Fruit fly (Drosophila melanogaster) whole organism, wandering third instar larva: ENCODE data around the gene Arp10.

Experiments used
- Abd-B ChIP-seq: fragments of >200 bp; optimal IDR thresholded peaks from 2 replicates; lab custom pipeline; 2017; ENCODE audit warnings: missing biosample characterization, missing genetic modification characterization
- CG9705 ChIP-seq: fragments of 200-800 bp; sonication (Bioruptor generic); optimal IDR thresholded peaks from 2 replicates; lab custom pipeline; 2018; ENCODE audit warnings: missing biosample characterization, mild to moderate bottlenecking, missing genetic modification characterization
- CrebA ChIP-seq: fragments of 200-800 bp; sonication (Bioruptor generic); optimal IDR thresholded peaks from 2 replicates; lab custom pipeline; 2016; ENCODE audit warnings: missing biosample characterization, mild to moderate bottlenecking, missing genetic modification characterization, borderline replicate concordance
- Dif ChIP-seq: fragments of 200-275, 200-300 bp; sonication (Bioruptor generic); optimal IDR thresholded peaks from 2 replicates; lab custom pipeline; 2018; ENCODE audit warnings: missing biosample characterization, missing genetic modification characterization; ENCODE audit not compliant: partially characterized antibody
- HLH106 ChIP-seq: fragments of 200-800 bp; optimal IDR thresholded peaks from 3 replicates; lab custom pipeline; 2019; ENCODE audit warnings: missing biosample characterization, mild to moderate bottlenecking, missing genetic modification characterization, moderate library complexity
- Hnf4 ChIP-seq: fragments of 200-800 bp; sonication (Bioruptor generic); optimal IDR thresholded peaks from 2 replicates; lab custom pipeline; 2016; ENCODE audit warnings: missing biosample characterization, mild to moderate bottlenecking, missing genetic modification characterization
- Hr78 ChIP-seq: fragments of >200 bp; optimal IDR thresholded peaks from 2 replicates; lab custom pipeline; 2017; ENCODE audit warnings: missing biosample characterization, missing genetic modification characterization
- Hr83 ChIP-seq: fragments of 200-300 bp; sonication (Bioruptor generic); optimal IDR thresholded peaks from 2 replicates; lab custom pipeline; 2016; ENCODE audit warnings: missing biosample characterization, mild to moderate bottlenecking, missing genetic modification characterization, moderate library complexity; ENCODE audit not compliant: poor library complexity, severe bottlenecking
- Jra ChIP-seq: sonication (Bioruptor generic); optimal IDR thresholded peaks from 2 replicates; lab custom pipeline; 2016; ENCODE audit warnings: missing biosample characterization, missing genetic modification characterization
- OdsH ChIP-seq: fragments of 200-800 bp; sonication (Bioruptor generic); optimal IDR thresholded peaks from 2 replicates; lab custom pipeline; 2016; ENCODE audit warnings: missing biosample characterization, mild to moderate bottlenecking, missing genetic modification characterization
- Rel ChIP-seq, 2 experiments: fragments of 200-800 bp; sonication (Bioruptor generic) in 1 of 2; optimal IDR thresholded peaks; 2 replicates in 1 of 2; 3 replicates in 1 of 2; lab custom pipeline; 2016 to 2019; ENCODE audit warnings: mild to moderate bottlenecking in 2 of 2, missing biosample characterization in 2 of 2, missing genetic modification characterization in 2 of 2, moderate library complexity in 1 of 2
- Sp1 ChIP-seq: fragments of 200-800 bp; sonication (Bioruptor generic); optimal IDR thresholded peaks from 3 replicates; lab custom pipeline; 2019; ENCODE audit warnings: missing biosample characterization, mild to moderate bottlenecking, missing genetic modification characterization, moderate library complexity
- Vsx2 ChIP-seq: fragments of 200-300, 225-300 bp; sonication (Bioruptor generic); optimal IDR thresholded peaks from 2 replicates; lab custom pipeline; 2018; ENCODE audit warnings: missing biosample characterization, missing genetic modification characterization; ENCODE audit not compliant: partially characterized antibody
- br ChIP-seq: fragments of 200-800 bp; sonication (Bioruptor generic); optimal IDR thresholded peaks from 2 replicates; lab custom pipeline; 2016; ENCODE audit warnings: missing biosample characterization, missing genetic modification characterization
- dl ChIP-seq, 2 experiments: fragments of 175-275, 200-275 bp in 1 of 2; fragments of 200-275 bp in 1 of 2; sonication (Bioruptor generic); optimal IDR thresholded peaks; lab custom pipeline; 2018; ENCODE audit warnings: mild to moderate bottlenecking in 2 of 2, missing biosample characterization in 2 of 2, missing genetic modification characterization in 2 of 2, moderate library complexity in 2 of 2; ENCODE audit not compliant: partially characterized antibody in 2 of 2, insufficient read depth in 1 of 2
- dmrt93B ChIP-seq: fragments of 200-800 bp; sonication (Bioruptor generic); optimal IDR thresholded peaks from 2 replicates; lab custom pipeline; 2018; ENCODE audit warnings: missing biosample characterization, mild to moderate bottlenecking, missing genetic modification characterization
- dsf ChIP-seq: sonication (Bioruptor generic); optimal IDR thresholded peaks from 2 replicates; lab custom pipeline; 2016; ENCODE audit warnings: missing biosample characterization, missing genetic modification characterization, borderline replicate concordance
- ey ChIP-seq: fragments of 200-800 bp; sonication (Bioruptor generic); optimal IDR thresholded peaks from 2 replicates; lab custom pipeline; 2016; ENCODE audit warnings: missing biosample characterization, missing genetic modification characterization
- foxo ChIP-seq, 2 experiments: fragments of 200-800 bp; sonication (Bioruptor generic); optimal IDR thresholded peaks; 2 replicates in 1 of 2; 3 replicates in 1 of 2; lab custom pipeline; 2016 to 2017; ENCODE audit warnings: missing biosample characterization in 2 of 2, missing genetic modification characterization in 2 of 2
- fru ChIP-seq: fragments of 200-800 bp; sonication (Bioruptor generic); optimal IDR thresholded peaks from 3 replicates; lab custom pipeline; 2016; ENCODE audit warnings: missing biosample characterization, mild to moderate bottlenecking, missing genetic modification characterization
- h ChIP-seq: fragments of 200-800 bp; sonication (Bioruptor generic); optimal IDR thresholded peaks from 3 replicates; lab custom pipeline; 2016; ENCODE audit warnings: missing biosample characterization, mild to moderate bottlenecking, missing genetic modification characterization
- jim ChIP-seq: fragments of 175-275, 200-325 bp; sonication (Bioruptor generic); optimal IDR thresholded peaks from 2 replicates; lab custom pipeline; 2016; ENCODE audit warnings: missing biosample characterization, mild to moderate bottlenecking, missing genetic modification characterization
- lola ChIP-seq: fragments of >200 bp; optimal IDR thresholded peaks from 2 replicates; lab custom pipeline; 2017; ENCODE audit warnings: missing biosample characterization, missing genetic modification characterization
- pan ChIP-seq: fragments of >200 bp; optimal IDR thresholded peaks from 2 replicates; lab custom pipeline; 2017
- psq ChIP-seq: fragments of 200-800 bp; sonication (Bioruptor generic); optimal IDR thresholded peaks from 3 replicates; lab custom pipeline; 2017; ENCODE audit warnings: missing biosample characterization, mild to moderate bottlenecking, missing genetic modification characterization, moderate library complexity
- rgr ChIP-seq: fragments of 200-800 bp; sonication (Bioruptor generic); optimal IDR thresholded peaks from 3 replicates; lab custom pipeline; 2016; ENCODE audit warnings: missing biosample characterization, mild to moderate bottlenecking, missing genetic modification characterization
- sage ChIP-seq: fragments of 200-800 bp; sonication (Bioruptor generic); optimal IDR thresholded peaks from 2 replicates; lab custom pipeline; 2016; ENCODE audit warnings: missing biosample characterization, mild to moderate bottlenecking, missing genetic modification characterization
- sv ChIP-seq: fragments of 200-800 bp; sonication (Bioruptor generic); optimal IDR thresholded peaks from 3 replicates; lab custom pipeline; 2016; ENCODE audit warnings: missing biosample characterization, missing genetic modification characterization
- tai ChIP-seq: sonication (Bioruptor generic); optimal IDR thresholded peaks from 2 replicates; lab custom pipeline; 2016; ENCODE audit warnings: missing biosample characterization, missing genetic modification characterization
- usp ChIP-seq: fragments of >200 bp; optimal IDR thresholded peaks from 2 replicates; lab custom pipeline; 2017; ENCODE audit warnings: missing biosample characterization, missing genetic modification characterization
- woc ChIP-seq: sonication (Bioruptor generic); optimal IDR thresholded peaks from 2 replicates; lab custom pipeline; 2016; ENCODE audit warnings: missing biosample characterization, mild to moderate bottlenecking, missing genetic modification characterization

The Arp10 gene

dm6 chrX:19606558-19606957, 39.4 kb downstream of the Arp10 start:
- no peak for TF ChIP-seq Abd-B (GFP tag; lab: Kevin White, UChicago)
- no peak for TF ChIP-seq Rel (GFP tag; optimal IDR thresholded peaks at IDR 0.05; lab: Kevin White, UChicago)
- TF ChIP-seq Rel (tag; optimal IDR thresholded peaks at IDR 0.05; lab: Kevin White, UChicago) = no peak
- TF ChIP-seq Hr83 (GFP tag; lab: Kevin White, UChicago) = no peak

dm6 chrX:19605915-19606314, 40.1 kb downstream of the Arp10 start:
- TF ChIP-seq Sp1 (GFP tag; lab: Kevin White, UChicago) = no peak
- no peak for TF ChIP-seq lola (GFP tag; lab: Kevin White, UChicago)
- TF ChIP-seq br (GFP tag; lab: Kevin White, UChicago) = no peak
- TF ChIP-seq sage (GFP tag; lab: Kevin White, UChicago) = no peak
- no peak for TF ChIP-seq sv (GFP tag; lab: Kevin White, UChicago)
- TF ChIP-seq Dif (GFP tag; lab: Kevin White, UChicago) = no peak
- TF ChIP-seq usp (GFP tag; lab: Kevin White, UChicago) = no peak
- no peak for TF ChIP-seq Abd-B (GFP tag; lab: Kevin White, UChicago)
- TF ChIP-seq dl (GFP tag; optimal IDR thresholded peaks at IDR 0.05; lab: Kevin White, UChicago; ENCODE audit: insufficient read depth in 1 of 2, partially characterized antibody in 2 of 2) = no peak
- no peak for TF ChIP-seq dsf (GFP tag; lab: Kevin White, UChicago)
- TF ChIP-seq fru = no peak
- TF ChIP-seq OdsH (GFP tag; lab: Kevin White, UChicago) = no peak
- TF ChIP-seq pan (lab: Kevin White, UChicago) = no peak

- TF ChIP-seq fru (peak; percentile 38), Hr78 (no peak), Jra (no peak), h (GFP tag; lab: Kevin White, UChicago) (peak; percentile 52), Rel (GFP tag; optimal IDR thresholded peaks at IDR 0.05; lab: Kevin White, UChicago) (no peak), Rel (tag; optimal IDR thresholded peaks at IDR 0.05; lab: Kevin White, UChicago) (peak; percentile 60), rgr (GFP tag; lab: Kevin White, UChicago) (peak; percentile 45), Vsx2 (GFP tag; lab: Kevin White, UChicago) (no peak), foxo (GFP tag; optimal IDR thresholded peaks at IDR 0.05; lab: Kevin White, UChicago) (peak in 1 of 2 experiments; percentile 25), psq (GFP tag; lab: Kevin White, UChicago) (peak; percentile 43), Hnf4 (GFP tag; lab: Kevin White, UChicago) (peak; percentile 63), br (GFP tag; lab: Kevin White, UChicago) (peak; percentile 39), Dif (GFP tag; lab: Kevin White, UChicago) (peak; percentile 11), dsf (GFP tag; lab: Kevin White, UChicago) (no peak), sage (GFP tag; lab: Kevin White, UChicago) (no peak), OdsH (GFP tag; lab: Kevin White, UChicago) (peak; percentile 35), Sp1 (GFP tag; lab: Kevin White, UChicago) (peak; percentile 37), dl (GFP tag; optimal IDR thresholded peaks at IDR 0.05; lab: Kevin White, UChicago; ENCODE audit: insufficient read depth in 1 of 2, partially characterized antibody in 2 of 2) (peak in 1 of 2 experiments; percentile 21)
- TF ChIP-seq, all 38 proteins: peak for 12
These were observed 41.0 kb downstream of the Arp10 start, which contains the start of gene CG14207 for dm6 chrX:19604997-19605396. Gene CG14207 (plus strand): TSS chrX:19605199.

dm6 chrX:19603953-19604352, 42.0 kb downstream of the Arp10 start:
- TF ChIP-seq fru = peak; percentile 69
- TF ChIP-seq tai (GFP tag; lab: Kevin White, UChicago) = no peak
- TF ChIP-seq Sp1 (GFP tag; lab: Kevin White, UChicago) = peak; percentile 30
- peak; percentile 59 for TF ChIP-seq OdsH (GFP tag; lab: Kevin White, UChicago)
- peak; percentile 32 for TF ChIP-seq Hnf4 (GFP tag; lab: Kevin White, UChicago)
- no peak for TF ChIP-seq Abd-B (GFP tag; lab: Kevin White, UChicago)
- TF ChIP-seq sage (GFP tag; lab: Kevin White, UChicago) = peak; percentile 62
- peak; percentile 31 for TF ChIP-seq psq (GFP tag; lab: Kevin White, UChicago)
- no peak for TF ChIP-seq CG9705 (GFP tag; lab: Kevin White, UChicago)
- no peak for TF ChIP-seq jim
- TF ChIP-seq br (GFP tag; lab: Kevin White, UChicago) = peak; percentile 46
- peak; percentile 13 for TF ChIP-seq Rel (GFP tag; optimal IDR thresholded peaks at IDR 0.05; lab: Kevin White, UChicago)
- no peak for TF ChIP-seq Rel (tag; optimal IDR thresholded peaks at IDR 0.05; lab: Kevin White, UChicago)
- peak; percentile 49 for TF ChIP-seq dmrt93B (GFP tag; lab: Kevin White, UChicago)
- TF ChIP-seq h (GFP tag; lab: Kevin White, UChicago) = peak; percentile 76
- no peak for TF ChIP-seq CrebA (GFP tag; lab: Kevin White, UChicago)
- TF ChIP-seq foxo (GFP tag; optimal IDR thresholded peaks at IDR 0.05; lab: Kevin White, UChicago) = peak in 1 of 2 experiments; percentile 83
- TF ChIP-seq sv (GFP tag; lab: Kevin White, UChicago) = peak; percentile 69
- no peak for TF ChIP-seq woc (GFP tag; lab: Kevin White, UChicago)
- peak; percentile 71 for TF ChIP-seq HLH106 (tag; lab: Kevin White, UChicago)
- TF ChIP-seq rgr (GFP tag; lab: Kevin White, UChicago) = peak; percentile 43
- no peak for TF ChIP-seq lola (GFP tag; lab: Kevin White, UChicago)
- peak; percentile 48 for TF ChIP-seq ey
- TF ChIP-seq, all 38 proteins: peak for 15
